Fruit fly (Drosophila melanogaster) whole organism, embryonic: ENCODE measurements around the gene CRAT.

Source experiments
- ATbp ChIP-seq: fragments of 200-800 bp; sonication (Bioruptor generic); optimal IDR thresholded peaks from 2 replicates; lab custom pipeline; 2017; ENCODE audit warnings: missing biosample characterization, mild to moderate bottlenecking, missing genetic modification characterization, missing genetic modification reagents
- Adf1 ChIP-seq: fragments of 200-800 bp; sonication (Bioruptor generic); IDR thresholded peaks from 2 replicates; pipeline ENCODE4 v1.3.6; 2022; ENCODE audit warnings: missing biosample characterization, missing genetic modification characterization
- CG1024 ChIP-seq: fragments of 200-800 bp; sonication (Bioruptor generic); IDR thresholded peaks from 2 replicates; pipeline ENCODE4 v1.3.6; 2022; ENCODE audit warnings: missing biosample characterization, missing genetic modification characterization
- CG11723 ChIP-seq: fragments of 200-800 bp; sonication (Bioruptor generic); optimal IDR thresholded peaks from 2 replicates; lab custom pipeline; 2017; ENCODE audit warnings: missing biosample characterization, mild to moderate bottlenecking, missing genetic modification characterization
- CG13123 ChIP-seq: fragments of 200-800 bp; sonication (Bioruptor generic); optimal IDR thresholded peaks from 2 replicates; lab custom pipeline; 2016; ENCODE audit warnings: missing biosample characterization, missing genetic modification characterization
- CG18011 ChIP-seq: fragments of 200-800 bp; sonication (Bioruptor generic); optimal IDR thresholded peaks from 2 replicates; lab custom pipeline; 2017; ENCODE audit warnings: missing biosample characterization, missing genetic modification characterization, mild to moderate bottlenecking, moderate library complexity, missing genotype
- CG18476 ChIP-seq: fragments of 200-800 bp; sonication (Bioruptor generic); optimal IDR thresholded peaks from 2 replicates; lab custom pipeline; 2016; ENCODE audit warnings: missing biosample characterization, mild to moderate bottlenecking, missing genetic modification characterization
- CG3838 ChIP-seq: fragments of 200-800 bp; sonication (Bioruptor generic); optimal IDR thresholded peaks from 3 replicates; lab custom pipeline; 2016; ENCODE audit warnings: missing biosample characterization, missing genetic modification characterization
- CG3847 ChIP-seq: fragments of 200-800 bp; sonication (Bioruptor generic); IDR thresholded peaks from 2 replicates; pipeline ENCODE4 v1.3.6; 2022; ENCODE audit warnings: missing biosample characterization, missing genetic modification characterization
- CG4404 ChIP-seq: fragments of 200-800 bp; sonication (Bioruptor generic); IDR thresholded peaks from 2 replicates; pipeline ENCODE4 v1.3.6; 2022; ENCODE audit warnings: missing biosample characterization, missing genetic modification characterization
- CG8281 ChIP-seq: fragments of 200-800 bp; sonication (Bioruptor generic); optimal IDR thresholded peaks from 2 replicates; lab custom pipeline; 2018; ENCODE audit warnings: missing biosample characterization, mild to moderate bottlenecking, missing genetic modification characterization, moderate library complexity
- CG8765 ChIP-seq: fragments of 200-800 bp; sonication (Bioruptor generic); IDR thresholded peaks from 2 replicates; pipeline ENCODE4 v1.3.6; 2022; ENCODE audit warnings: missing biosample characterization, missing genetic modification characterization
- CG9932 ChIP-seq: fragments of 200-800 bp; sonication (Bioruptor generic); IDR thresholded peaks from 2 replicates; pipeline ENCODE4 v1.3.6; 2022; ENCODE audit warnings: missing biosample characterization, missing genetic modification characterization
- CrebB ChIP-seq: fragments of 200-800 bp; sonication (Bioruptor generic); optimal IDR thresholded peaks from 3 replicates; lab custom pipeline; 2018; ENCODE audit warnings: missing biosample characterization, mild to moderate bottlenecking, missing genetic modification characterization
- Dbx ChIP-seq: fragments of 200-800 bp; sonication (Bioruptor generic); IDR thresholded peaks from 3 replicates; pipeline ENCODE4 v1.3.6; 2022; ENCODE audit warnings: missing biosample characterization, missing genetic modification characterization
- Dref ChIP-seq: fragments of 200-800 bp; sonication (Bioruptor generic); IDR thresholded peaks from 2 replicates; pipeline ENCODE4 v1.3.6; 2022; ENCODE audit warnings: missing biosample characterization, missing genetic modification characterization
- Ets97D ChIP-seq: fragments of 200-800 bp; sonication (Bioruptor generic); optimal IDR thresholded peaks from 3 replicates; lab custom pipeline; 2016; ENCODE audit warnings: missing biosample characterization, missing genetic modification characterization
- HHEX ChIP-seq: fragments of 200-800 bp; sonication (Bioruptor generic); optimal IDR thresholded peaks from 3 replicates; lab custom pipeline; 2017; ENCODE audit warnings: missing biosample characterization, mild to moderate bottlenecking, missing genetic modification characterization, missing genetic modification reagents
- HLH4C ChIP-seq: fragments of 200-800 bp; sonication (Bioruptor generic); IDR thresholded peaks from 3 replicates; pipeline ENCODE4 v1.3.6; 2022; ENCODE audit warnings: missing biosample characterization, missing genetic modification characterization; ENCODE audit not compliant: partially characterized antibody
- HLHmδ ChIP-seq: fragments of 200-800 bp; sonication (Bioruptor generic); optimal IDR thresholded peaks from 2 replicates; lab custom pipeline; 2018; ENCODE audit warnings: missing biosample characterization, mild to moderate bottlenecking, missing genetic modification characterization, moderate library complexity
- HmgD ChIP-seq: fragments of 200-800 bp; sonication (Bioruptor generic); optimal IDR thresholded peaks from 3 replicates; lab custom pipeline; 2016; ENCODE audit warnings: missing biosample characterization, missing genetic modification characterization
- Hsf ChIP-seq: fragments of 200-800 bp; sonication (Bioruptor generic); optimal IDR thresholded peaks from 3 replicates; lab custom pipeline; 2016; ENCODE audit warnings: missing biosample characterization, missing genetic modification characterization
- Lim3 ChIP-seq: fragments of 200-800 bp; sonication (Bioruptor generic); IDR thresholded peaks from 2 replicates; pipeline ENCODE4 v1.3.6; 2022; ENCODE audit warnings: missing biosample characterization, missing genetic modification characterization
- Nf-YB ChIP-seq: fragments of 200-800 bp; sonication (Bioruptor generic); optimal IDR thresholded peaks from 3 replicates; lab custom pipeline; 2019; ENCODE audit warnings: missing biosample characterization, mild to moderate bottlenecking, missing genetic modification characterization, moderate library complexity
- Oli ChIP-seq: fragments of 200-800 bp; sonication (Bioruptor generic); optimal IDR thresholded peaks from 2 replicates; lab custom pipeline; 2018; ENCODE audit warnings: missing biosample characterization, mild to moderate bottlenecking, missing genetic modification characterization, moderate library complexity
- Opbp ChIP-seq: fragments of 200-800 bp; sonication (Bioruptor generic); IDR thresholded peaks from 3 replicates; pipeline ENCODE4 v1.3.6; 2022; ENCODE audit warnings: missing biosample characterization, missing genetic modification characterization; ENCODE audit not compliant: partially characterized antibody
- Poxn ChIP-seq: fragments of 200-800 bp; sonication (Bioruptor generic); IDR thresholded peaks from 2 replicates; pipeline ENCODE4 v1.3.6; 2022; ENCODE audit warnings: missing biosample characterization, missing genetic modification characterization
- Rfx ChIP-seq: fragments of 200-800 bp; sonication (Bioruptor generic); IDR thresholded peaks from 2 replicates; pipeline ENCODE4 v1.3.6; 2022; ENCODE audit warnings: missing biosample characterization, missing genetic modification characterization
- Scr ChIP-seq: fragments of 200-800 bp; sonication (Bioruptor generic); IDR thresholded peaks from 2 replicates; pipeline ENCODE4 v1.3.6; 2022; ENCODE audit warnings: missing biosample characterization, missing genetic modification characterization; ENCODE audit not compliant: partially characterized antibody
- Xbp1 ChIP-seq: fragments of 200-800 bp; sonication (Bioruptor generic); optimal IDR thresholded peaks from 3 replicates; lab custom pipeline; 2016; ENCODE audit warnings: missing biosample characterization, mild to moderate bottlenecking, missing genetic modification characterization
- aop ChIP-seq: fragments of 200-800 bp; sonication (Bioruptor generic); IDR thresholded peaks from 2 replicates; pipeline ENCODE4 v1.3.6; 2022; ENCODE audit warnings: missing biosample characterization, missing genetic modification characterization
- bcd ChIP-seq: fragments of 200-800 bp; sonication (Bioruptor generic); optimal IDR thresholded peaks from 2 replicates; lab custom pipeline; 2017; ENCODE audit warnings: missing biosample characterization, mild to moderate bottlenecking, missing genetic modification characterization
- chif ChIP-seq, 2 experiments: fragments of 200-800 bp; sonication (Bioruptor generic); optimal IDR thresholded peaks; 3 replicates each; lab custom pipeline; 2016; ENCODE audit warnings: missing biosample characterization in 2 of 2, missing genetic modification characterization in 2 of 2
- corto ChIP-seq: fragments of 200-800 bp; sonication (Bioruptor generic); optimal IDR thresholded peaks from 2 replicates; lab custom pipeline; 2016; ENCODE audit warnings: missing biosample characterization, mild to moderate bottlenecking, missing genetic modification characterization, moderate library complexity
- crc ChIP-seq: fragments of 200-800 bp; sonication (Bioruptor generic); optimal IDR thresholded peaks from 2 replicates; lab custom pipeline; 2016; ENCODE audit warnings: missing biosample characterization, missing genetic modification characterization
- crol ChIP-seq: fragments of 200-800 bp; sonication (Bioruptor generic); IDR thresholded peaks from 2 replicates; pipeline ENCODE4 v1.3.6; 2022; ENCODE audit warnings: missing biosample characterization, missing genetic modification characterization
- da ChIP-seq: fragments of 200-800 bp; sonication (Bioruptor generic); optimal IDR thresholded peaks from 2 replicates; lab custom pipeline; 2016; ENCODE audit warnings: missing biosample characterization, missing genetic modification characterization
- ems ChIP-seq: fragments of 200-800 bp; sonication (Bioruptor generic); optimal IDR thresholded peaks from 3 replicates; lab custom pipeline; 2016; ENCODE audit warnings: missing biosample characterization, missing genetic modification characterization
- gem ChIP-seq: fragments of 200-800 bp; sonication (Bioruptor generic); optimal IDR thresholded peaks from 2 replicates; lab custom pipeline; 2019; ENCODE audit warnings: missing biosample characterization, mild to moderate bottlenecking, missing genetic modification characterization, moderate library complexity
- gfzf ChIP-seq: fragments of 200-800 bp; sonication (Bioruptor generic); optimal IDR thresholded peaks from 2 replicates; lab custom pipeline; 2016; ENCODE audit warnings: missing biosample characterization, mild to moderate bottlenecking, missing genetic modification characterization, moderate library complexity
- ind ChIP-seq: fragments of 200-800 bp; sonication (Bioruptor generic); optimal IDR thresholded peaks from 3 replicates; lab custom pipeline; 2016; ENCODE audit warnings: missing biosample characterization, missing genetic modification characterization
- insv ChIP-seq, 2 experiments: fragments of 200-800 bp; sonication (Bioruptor generic); optimal IDR thresholded peaks; 3 replicates each; lab custom pipeline; 2016 to 2018; ENCODE audit warnings: missing biosample characterization in 2 of 2, missing genetic modification characterization in 2 of 2
- mirr ChIP-seq: fragments of 200-800 bp; sonication (Bioruptor generic); optimal IDR thresholded peaks from 3 replicates; lab custom pipeline; 2018; ENCODE audit warnings: missing biosample characterization, mild to moderate bottlenecking, missing genetic modification characterization
- pita ChIP-seq: fragments of 200-800 bp; sonication (Bioruptor generic); optimal IDR thresholded peaks from 2 replicates; lab custom pipeline; 2017; ENCODE audit warnings: missing biosample characterization, mild to moderate bottlenecking, missing genetic modification characterization
- scrt ChIP-seq: fragments of 200-800 bp; sonication (Bioruptor generic); optimal IDR thresholded peaks from 2 replicates; lab custom pipeline; 2018; ENCODE audit warnings: missing biosample characterization, mild to moderate bottlenecking, missing genetic modification characterization, moderate library complexity
- sr ChIP-seq: fragments of 200-800 bp; sonication (Bioruptor generic); IDR thresholded peaks from 3 replicates; pipeline ENCODE4 v1.3.6; 2022; ENCODE audit warnings: missing biosample characterization, missing genetic modification characterization
- ssp ChIP-seq: fragments of 200-800 bp; sonication (Bioruptor generic); IDR thresholded peaks from 2 replicates; pipeline ENCODE4 v1.3.6; 2022; ENCODE audit warnings: missing biosample characterization, missing genetic modification characterization
- tgo ChIP-seq: fragments of 200-800 bp; sonication (Bioruptor generic); IDR thresholded peaks from 3 replicates; pipeline ENCODE4 v1.3.6; 2022; ENCODE audit warnings: missing biosample characterization, missing genetic modification characterization
- yki ChIP-seq: fragments of >200 bp; optimal IDR thresholded peaks from 3 replicates; lab custom pipeline; 2018
- zf30C ChIP-seq: fragments of 200-800 bp; sonication (Bioruptor generic); optimal IDR thresholded peaks from 3 replicates; lab custom pipeline; 2018; ENCODE audit warnings: missing biosample characterization, mild to moderate bottlenecking, missing genetic modification characterization

Gene CRAT

dm6 chr3R:6414439-6415344 is 38.8 kb upstream of the CRAT start (continued):
- no peak for TF ChIP-seq HmgD
- TF ChIP-seq CG3838 (GFP tag; lab: Kevin White, UChicago), result no peak
- TF ChIP-seq Lim3, result no peak
- TF ChIP-seq CG13123 (GFP tag; lab: Kevin White, UChicago), result no peak
- TF ChIP-seq CG8281 (tag; lab: Kevin White, UChicago), result no peak
- no peak for TF ChIP-seq CG11723 (GFP tag; lab: Kevin White, UChicago)
- TF ChIP-seq Adf1, result peak; percentile 33; the same call in 1 of the 2 replicates
- no peak for TF ChIP-seq Dref
- no peak for TF ChIP-seq Dbx (GFP tag; lab: Robert Waterston, UW)
- TF ChIP-seq pita, result no peak
- no peak for TF ChIP-seq Opbp
- no peak for TF ChIP-seq corto (GFP tag; lab: Kevin White, UChicago)
- TF ChIP-seq Scr (GFP tag; lab: Robert Waterston, UW), result no peak
- TF ChIP-seq CG4404 (GFP tag; lab: Robert Waterston, UW), result no peak
- no peak for TF ChIP-seq insv (GFP tag; optimal IDR thresholded peaks at IDR 0.05; lab: Kevin White, UChicago)
- TF ChIP-seq mirr (GFP tag; lab: Kevin White, UChicago), result peak; percentile 69
- peak; percentile 16; the same call in 1 of the 3 replicates for TF ChIP-seq tgo (GFP tag; lab: Robert Waterston, UW)
- no peak for TF ChIP-seq da (GFP tag; lab: Kevin White, UChicago)
- peak; percentile 34 for TF ChIP-seq Xbp1 (GFP tag; lab: Kevin White, UChicago)
- TF ChIP-seq crc (GFP tag; lab: Kevin White, UChicago), result no peak
- no peak for TF ChIP-seq scrt (GFP tag; lab: Kevin White, UChicago)
- no peak for TF ChIP-seq chif (GFP tag; optimal IDR thresholded peaks at IDR 0.05; lab: Kevin White, UChicago)
- no peak for TF ChIP-seq HLHmδ (GFP tag; lab: Kevin White, UChicago)
- TF ChIP-seq Poxn (GFP tag; lab: Robert Waterston, UW), result no peak
- no peak for TF ChIP-seq Nf-YB (GFP tag; lab: Kevin White, UChicago)
- no peak for TF ChIP-seq aop
- TF ChIP-seq CG8765 (GFP tag; lab: Robert Waterston, UW), result no peak
- TF ChIP-seq zf30C (GFP tag; lab: Kevin White, UChicago), result no peak
- no peak for TF ChIP-seq CG18011
- no peak for TF ChIP-seq Ets97D (GFP tag; lab: Kevin White, UChicago)
- 0 out of 2 replicates have a peak, but pooled peaks have one; percentile 13 for TF ChIP-seq ssp (GFP tag; lab: Robert Waterston, UW)
- no peak for TF ChIP-seq Rfx
- no peak for TF ChIP-seq CG1024 (GFP tag; lab: Robert Waterston, UW)
- TF ChIP-seq HHEX (GFP tag; lab: Kevin White, UChicago), result no peak
- no peak for TF ChIP-seq CrebB
- TF ChIP-seq gfzf (GFP tag; lab: Kevin White, UChicago), result no peak
- TF ChIP-seq CG9932 (GFP tag; lab: Robert Waterston, UW), result 0 out of 2 replicates have a peak, but pooled peaks have one; percentile 23
- peak; percentile 21 for TF ChIP-seq bcd (GFP tag; lab: Kevin White, UChicago)
- TF ChIP-seq gem (tag; lab: Kevin White, UChicago), result peak; percentile 74
- peak; percentile 44; the same call in 1 of the 3 replicates for TF ChIP-seq sr (GFP tag; lab: Robert Waterston, UW)
- no peak for TF ChIP-seq Hsf (GFP tag; lab: Kevin White, UChicago)
- TF ChIP-seq yki (lab: Kevin White, UChicago), result no peak
- no peak for TF ChIP-seq CG3847 (GFP tag; lab: Robert Waterston, UW)
- no peak for TF ChIP-seq ems (GFP tag; lab: Kevin White, UChicago)
- no peak for TF ChIP-seq ind (GFP tag; lab: Kevin White, UChicago)
- TF ChIP-seq CG18476 (GFP tag; lab: Kevin White, UChicago), result no peak
- TF ChIP-seq ATbp (GFP tag; lab: Kevin White, UChicago), result no peak
- peak; percentile 32 for TF ChIP-seq Oli (tag; lab: Kevin White, UChicago)
- TF ChIP-seq HLH4C (GFP tag; lab: Robert Waterston, UW), result no peak
- TF ChIP-seq crol (GFP tag; lab: Robert Waterston, UW), result peak; percentile 98
